Fruit fly (Drosophila melanogaster) whole organism, embryonic: ENCODE measurements around the gene UQCR-6.4L.

Experiments
- CG13624 ChIP-seq: fragments of 200-800 bp; sonication (Bioruptor generic); optimal IDR thresholded peaks from 2 replicates; lab custom pipeline; 2016; ENCODE audit warnings: missing biosample characterization, missing genetic modification characterization
- CG14860 ChIP-seq: fragments of 200-800 bp; sonication (Bioruptor generic); IDR thresholded peaks from 3 replicates; pipeline ENCODE4 v1.3.6; 2022; ENCODE audit warnings: missing biosample characterization, missing genetic modification characterization; ENCODE audit not compliant: partially characterized antibody
- CG16813 ChIP-seq: fragments of 200-800 bp; sonication (Bioruptor generic); IDR thresholded peaks from 3 replicates; pipeline ENCODE4 v1.3.6; 2022; ENCODE audit warnings: missing biosample characterization, missing genetic modification characterization; ENCODE audit not compliant: partially characterized antibody
- CG18262 ChIP-seq: fragments of 200-800 bp; optimal IDR thresholded peaks from 3 replicates; lab custom pipeline; 2019; ENCODE audit warnings: missing biosample characterization, mild to moderate bottlenecking, missing genetic modification characterization, moderate library complexity
- CG2116 ChIP-seq: fragments of 200-800 bp; sonication (Bioruptor generic); optimal IDR thresholded peaks from 3 replicates; lab custom pipeline; 2018; ENCODE audit warnings: missing biosample characterization, mild to moderate bottlenecking, missing genetic modification characterization
- CG30020 ChIP-seq: fragments of 200-800 bp; optimal IDR thresholded peaks from 2 replicates; lab custom pipeline; 2019; ENCODE audit warnings: missing biosample characterization, mild to moderate bottlenecking, missing genetic modification characterization, moderate library complexity
- CG30403 ChIP-seq: fragments of 200-800 bp; sonication (Bioruptor generic); optimal IDR thresholded peaks from 3 replicates; lab custom pipeline; 2016; ENCODE audit warnings: missing biosample characterization, missing genetic modification characterization
- CG33213 ChIP-seq: fragments of 200-800 bp; sonication (Bioruptor generic); optimal IDR thresholded peaks from 3 replicates; lab custom pipeline; 2016; ENCODE audit warnings: missing biosample characterization, missing genetic modification characterization
- CG3407 ChIP-seq: fragments of 200-800 bp; sonication (Bioruptor generic); optimal IDR thresholded peaks from 2 replicates; lab custom pipeline; 2018; ENCODE audit warnings: missing biosample characterization, mild to moderate bottlenecking, missing genetic modification characterization
- CG4282 ChIP-seq: fragments of 200-800 bp; sonication (Bioruptor generic); optimal IDR thresholded peaks from 2 replicates; lab custom pipeline; 2016; ENCODE audit warnings: missing biosample characterization, missing genetic modification characterization
- CG4404 ChIP-seq: fragments of 200-800 bp; sonication (Bioruptor generic); IDR thresholded peaks from 2 replicates; pipeline ENCODE4 v1.3.6; 2022; ENCODE audit warnings: missing biosample characterization, missing genetic modification characterization
- CG6689 ChIP-seq: fragments of 200-800 bp; sonication (Bioruptor generic); IDR thresholded peaks from 2 replicates; pipeline ENCODE4 v1.3.6; 2022; ENCODE audit warnings: missing biosample characterization, missing genetic modification characterization
- CG6791 ChIP-seq: fragments of 200-800 bp; sonication (Bioruptor generic); IDR thresholded peaks from 3 replicates; pipeline ENCODE4 v1.3.6; 2022; ENCODE audit warnings: missing biosample characterization, missing genetic modification characterization; ENCODE audit not compliant: partially characterized antibody
- CG8388 ChIP-seq: fragments of 200-800 bp; sonication (Bioruptor generic); optimal IDR thresholded peaks from 2 replicates; lab custom pipeline; 2019; ENCODE audit warnings: missing biosample characterization, mild to moderate bottlenecking, missing genetic modification characterization, moderate library complexity
- CG9876 ChIP-seq: fragments of 200-800 bp; sonication (Bioruptor generic); optimal IDR thresholded peaks from 2 replicates; lab custom pipeline; 2016; ENCODE audit warnings: missing biosample characterization, missing genetic modification characterization
- CHES-1-like ChIP-seq: fragments of 200-800 bp; sonication (Bioruptor generic); optimal IDR thresholded peaks from 2 replicates; lab custom pipeline; 2016; ENCODE audit warnings: missing biosample characterization, missing genetic modification characterization
- D19A ChIP-seq: fragments of 200-800 bp; optimal IDR thresholded peaks from 3 replicates; lab custom pipeline; 2019; ENCODE audit warnings: missing biosample characterization, mild to moderate bottlenecking, missing genetic modification characterization, moderate library complexity
- Dip2 ChIP-seq: fragments of 200-800 bp; sonication (Bioruptor generic); IDR thresholded peaks from 2 replicates; pipeline ENCODE4 v1.3.6; 2022; ENCODE audit warnings: missing biosample characterization, missing genetic modification characterization
- Doc3 ChIP-seq: fragments of 200-800 bp; sonication (Bioruptor generic); IDR thresholded peaks from 3 replicates; pipeline ENCODE4 v1.3.6; 2022; ENCODE audit warnings: missing biosample characterization, missing genetic modification characterization; ENCODE audit not compliant: partially characterized antibody
- Eip74EF ChIP-seq, 2 experiments: fragments of 200-800 bp in 1 of 2; fragments of >200 bp in 1 of 2; sonication (Bioruptor generic) in 1 of 2; optimal IDR thresholded peaks; 2 replicates each; lab custom pipeline; 2017 to 2019; ENCODE audit warnings: missing biosample characterization in 2 of 2, missing genetic modification characterization in 2 of 2, mild to moderate bottlenecking in 1 of 2, moderate library complexity in 1 of 2
- Fer2 ChIP-seq: fragments of 200-800 bp; sonication (Bioruptor generic); optimal IDR thresholded peaks from 2 replicates; lab custom pipeline; 2018; ENCODE audit warnings: missing biosample characterization, mild to moderate bottlenecking, missing genetic modification characterization, moderate library complexity
- Hr78 ChIP-seq, 2 experiments: fragments of 200-800 bp in 1 of 2; fragments of >200 bp in 1 of 2; sonication (Bioruptor generic) in 1 of 2; optimal IDR thresholded peaks; 2 replicates each; lab custom pipeline; 2017 to 2019; ENCODE audit warnings: missing biosample characterization in 2 of 2, missing genetic modification characterization in 2 of 2, mild to moderate bottlenecking in 1 of 2, moderate library complexity in 1 of 2
- Myb ChIP-seq: fragments of 200-800 bp; sonication (Bioruptor generic); optimal IDR thresholded peaks from 2 replicates; lab custom pipeline; 2016; ENCODE audit warnings: missing biosample characterization, missing genetic modification characterization
- Nf-YB ChIP-seq: fragments of 200-800 bp; sonication (Bioruptor generic); optimal IDR thresholded peaks from 3 replicates; lab custom pipeline; 2019; ENCODE audit warnings: missing biosample characterization, mild to moderate bottlenecking, missing genetic modification characterization, moderate library complexity
- Optix ChIP-seq: fragments of 200-800 bp; sonication (Bioruptor generic); IDR thresholded peaks from 3 replicates; pipeline ENCODE4 v1.3.6; 2022; ENCODE audit warnings: missing biosample characterization, missing genetic modification characterization
- Scr ChIP-seq: fragments of 200-800 bp; sonication (Bioruptor generic); IDR thresholded peaks from 2 replicates; pipeline ENCODE4 v1.3.6; 2022; ENCODE audit warnings: missing biosample characterization, missing genetic modification characterization; ENCODE audit not compliant: partially characterized antibody
- Sry-β ChIP-seq: fragments of 200-800 bp; sonication (Bioruptor generic); optimal IDR thresholded peaks from 2 replicates; lab custom pipeline; 2018; ENCODE audit warnings: missing biosample characterization, mild to moderate bottlenecking, missing genetic modification characterization, moderate library complexity
- Sry-δ ChIP-seq: fragments of 200-800 bp; sonication (Bioruptor generic); optimal IDR thresholded peaks from 2 replicates; lab custom pipeline; 2016; ENCODE audit warnings: missing biosample characterization, missing genetic modification characterization
- ab ChIP-seq: fragments of 200-800 bp; sonication (Bioruptor generic); optimal IDR thresholded peaks from 2 replicates; lab custom pipeline; 2016; ENCODE audit warnings: missing biosample characterization, missing genetic modification characterization
- cad ChIP-seq: fragments of >200 bp; optimal IDR thresholded peaks from 2 replicates; lab custom pipeline; 2017; ENCODE audit warnings: missing biosample characterization, missing genetic modification characterization
- cato ChIP-seq: fragments of 200-800 bp; sonication (Bioruptor generic); optimal IDR thresholded peaks from 2 replicates; lab custom pipeline; 2016; ENCODE audit warnings: missing biosample characterization, missing genetic modification characterization, borderline replicate concordance
- disco-r ChIP-seq: fragments of 200-800 bp; sonication (Bioruptor generic); optimal IDR thresholded peaks from 2 replicates; lab custom pipeline; 2016; ENCODE audit warnings: missing biosample characterization, missing genetic modification characterization
- dpn ChIP-seq, 2 experiments: fragments of 200-800 bp; sonication (Bioruptor generic); optimal IDR thresholded peaks; 3 replicates each; lab custom pipeline; 2016; ENCODE audit warnings: missing biosample characterization in 2 of 2, missing genetic modification characterization in 2 of 2
- fu2 ChIP-seq: fragments of 200-800 bp; sonication (Bioruptor generic); optimal IDR thresholded peaks from 2 replicates; lab custom pipeline; 2016; ENCODE audit warnings: missing biosample characterization, missing genetic modification characterization
- gro ChIP-seq: fragments of 200-800 bp; sonication (Bioruptor generic); optimal IDR thresholded peaks from 2 replicates; lab custom pipeline; 2016; ENCODE audit warnings: missing biosample characterization, missing genetic modification characterization
- hb ChIP-seq: fragments of 200-800 bp; sonication (Bioruptor generic); IDR thresholded peaks from 3 replicates; pipeline ENCODE4 v1.3.6; 2022; ENCODE audit warnings: missing biosample characterization, missing genetic modification characterization; ENCODE audit not compliant: partially characterized antibody
- jigr1 ChIP-seq: fragments of 200-800 bp; sonication (Bioruptor generic); IDR thresholded peaks from 3 replicates; pipeline ENCODE4 v1.3.6; 2022; ENCODE audit warnings: missing biosample characterization, missing genetic modification characterization
- jumu ChIP-seq: fragments of 200-800 bp; sonication (Bioruptor generic); optimal IDR thresholded peaks from 3 replicates; lab custom pipeline; 2016; ENCODE audit warnings: missing biosample characterization, missing genetic modification characterization
- kay ChIP-seq: fragments of 200-800 bp; sonication (Bioruptor generic); optimal IDR thresholded peaks from 2 replicates; lab custom pipeline; 2016; ENCODE audit warnings: missing biosample characterization, missing genetic modification characterization
- lola ChIP-seq, 3 experiments: fragments of >200 bp in 2 of 3; fragments of 200-800 bp in 1 of 3; sonication (Bioruptor generic) in 1 of 3; optimal IDR thresholded peaks; 2 replicates each; lab custom pipeline; 2017 to 2019; ENCODE audit warnings: missing biosample characterization in 3 of 3, missing genetic modification characterization in 3 of 3, mild to moderate bottlenecking in 1 of 3, moderate library complexity in 1 of 3
- pan ChIP-seq, 4 experiments: fragments of >200 bp in 3 of 4; fragments of 200-800 bp in 1 of 4; sonication (Bioruptor generic) in 1 of 4; optimal IDR thresholded peaks in 3 of 4; IDR thresholded peaks in 1 of 4; 2 replicates each; pipeline versions ENCODE4 v1.3.6 to Lab custom; 2017 to 2022; ENCODE audit warnings: missing biosample characterization in 2 of 4, missing genetic modification characterization in 2 of 4, mixed read lengths in 1 of 4
- phol ChIP-seq: fragments of 200-800 bp; sonication (Bioruptor generic); optimal IDR thresholded peaks from 3 replicates; lab custom pipeline; 2018; ENCODE audit warnings: missing biosample characterization, mild to moderate bottlenecking, missing genetic modification characterization, moderate library complexity
- ranshi ChIP-seq: fragments of 200-800 bp; sonication (Bioruptor generic); IDR thresholded peaks from 2 replicates; pipeline ENCODE4 v1.3.6; 2022; ENCODE audit warnings: missing biosample characterization, missing genetic modification characterization
- sima ChIP-seq: fragments of 200-800 bp; sonication (Bioruptor generic); optimal IDR thresholded peaks from 2 replicates; lab custom pipeline; 2016; ENCODE audit warnings: missing biosample characterization, missing genetic modification characterization
- sisA ChIP-seq: fragments of 200-800 bp; sonication (Bioruptor generic); IDR thresholded peaks from 2 replicates; pipeline ENCODE4 v1.3.6; 2022; ENCODE audit warnings: missing biosample characterization, missing genetic modification characterization
- stc ChIP-seq: fragments of 200-800 bp; sonication (Bioruptor generic); IDR thresholded peaks from 2 replicates; pipeline ENCODE4 v1.3.6; 2022; ENCODE audit warnings: missing biosample characterization, missing genetic modification characterization
- tin ChIP-seq: fragments of 200-800 bp; sonication (Bioruptor generic); optimal IDR thresholded peaks from 3 replicates; lab custom pipeline; 2016; ENCODE audit warnings: missing biosample characterization, missing genetic modification characterization
- zfh2 ChIP-seq: fragments of 200-800 bp; sonication (Bioruptor generic); optimal IDR thresholded peaks from 2 replicates; lab custom pipeline; 2016; ENCODE audit warnings: missing biosample characterization, missing genetic modification characterization

Gene UQCR-6.4L

dm6 chr3L:16571014-16571738 is 4.6 kb downstream of the UQCR-6.4L start (continued):
- TF ChIP-seq CG13624 (GFP tag; lab: Kevin White, UChicago) = peak; percentile 61
- TF ChIP-seq fu2 = no peak
- TF ChIP-seq CG30403 = peak; percentile 59
- TF ChIP-seq phol (tag; lab: Kevin White, UChicago) = peak; percentile 47
- no peak for TF ChIP-seq Optix (GFP tag; lab: Robert Waterston, UW)
- TF ChIP-seq CG3407 (GFP tag; lab: Kevin White, UChicago) = no peak
- TF ChIP-seq tin (GFP tag; lab: Kevin White, UChicago) = peak; percentile 15
- TF ChIP-seq sima (GFP tag; lab: Kevin White, UChicago) = no peak
- TF ChIP-seq D19A (tag; lab: Kevin White, UChicago) = peak; percentile 12
- no peak for TF ChIP-seq pan (optimal IDR thresholded peaks at IDR 0.05; lab: Kevin White, UChicago)
- peak in 1 of 2 experiments; percentile 71 for TF ChIP-seq pan (GFP tag; optimal IDR thresholded peaks at IDR 0.05 in 1 of 2, IDR thresholded peaks at IDR 0.05 in 1 of 2)
- TF ChIP-seq sisA (GFP tag; lab: Robert Waterston, UW) = no peak; the same call in 1 of the 2 replicates
- TF ChIP-seq hb (GFP tag; lab: Robert Waterston, UW) = no peak
- no peak for TF ChIP-seq disco-r (GFP tag; lab: Kevin White, UChicago)
- TF ChIP-seq Myb (GFP tag; lab: Kevin White, UChicago) = peak; percentile 24
- no peak for TF ChIP-seq CG16813 (GFP tag; lab: Robert Waterston, UW)
- TF ChIP-seq ab = no peak
- TF ChIP-seq jigr1 (GFP tag; lab: Robert Waterston, UW) = no peak
- peak; percentile 59 for TF ChIP-seq CG18262
- TF ChIP-seq Nf-YB (GFP tag; lab: Kevin White, UChicago) = peak; percentile 3
- TF ChIP-seq cato = no peak
- TF ChIP-seq Hr78 (GFP tag; optimal IDR thresholded peaks at IDR 0.05; lab: Kevin White, UChicago) = no peak
- no peak for TF ChIP-seq Eip74EF (GFP tag; optimal IDR thresholded peaks at IDR 0.05; lab: Kevin White, UChicago)
- no peak for TF ChIP-seq Dip2 (GFP tag; lab: Robert Waterston, UW)
- no peak for TF ChIP-seq CG4282 (GFP tag; lab: Kevin White, UChicago)
- TF ChIP-seq CG8388 (GFP tag; lab: Kevin White, UChicago) = peak; percentile 33
- peak; percentile 56; the same call in 1 of the 2 replicates for TF ChIP-seq ranshi (GFP tag; lab: Robert Waterston, UW)
- TF ChIP-seq CHES-1-like (GFP tag; lab: Kevin White, UChicago) = peak; percentile 32
- peak; percentile 30; the same call in 1 of the 2 replicates for TF ChIP-seq CG4404 (GFP tag; lab: Robert Waterston, UW)
- TF ChIP-seq Sry-δ (GFP tag; lab: Kevin White, UChicago) = no peak
- no peak for TF ChIP-seq CG9876 (GFP tag; lab: Kevin White, UChicago)
- TF ChIP-seq CG2116 (GFP tag; lab: Kevin White, UChicago) = no peak
- peak in 1 of 3 experiments; percentile 14 for TF ChIP-seq lola (GFP tag; optimal IDR thresholded peaks at IDR 0.05; lab: Kevin White, UChicago)
- no peak for TF ChIP-seq CG6791 (GFP tag; lab: Robert Waterston, UW)
- peak; percentile 64; the same call in 1 of the 2 replicates for TF ChIP-seq CG6689 (GFP tag; lab: Robert Waterston, UW)
- no peak for TF ChIP-seq jumu (GFP tag; lab: Kevin White, UChicago)
- TF ChIP-seq stc (GFP tag; lab: Robert Waterston, UW) = peak; percentile 55; the same call in 1 of the 2 replicates
- TF ChIP-seq kay (GFP tag; lab: Kevin White, UChicago) = peak; percentile 17
- TF ChIP-seq dpn (GFP tag; optimal IDR thresholded peaks at IDR 0.05; lab: Kevin White, UChicago) = peak; percentile 57 to 61
- no peak for TF ChIP-seq Sry-β
- no peak for TF ChIP-seq cad (GFP tag; lab: Kevin White, UChicago)
- TF ChIP-seq zfh2 = peak; percentile 26
- no peak for TF ChIP-seq CG30020 (tag; lab: Kevin White, UChicago)
- no peak for TF ChIP-seq Doc3 (GFP tag; lab: Robert Waterston, UW)
- TF ChIP-seq CG14860 (GFP tag; lab: Robert Waterston, UW) = no peak
- peak; percentile 55 for TF ChIP-seq gro (GFP tag; lab: Kevin White, UChicago)
- TF ChIP-seq CG33213 = peak; percentile 56
- no peak for TF ChIP-seq Scr
- peak; percentile 1 for TF ChIP-seq Fer2 (tag; lab: Kevin White, UChicago)
